Fruit fly (Drosophila melanogaster): Measurements from ENCODE around the gene CG10171.

- TF ChIP-seq Sin3A (optimal IDR thresholded peaks at IDR 0.05) (no peak), insv (optimal IDR thresholded peaks at IDR 0.05) (no peak)
Observed at dm6 chr3L:13410999-13411398, 23.3 kb upstream of the CG10171 start.

All from Kc167 (cell line).